Worm (Caenorhabditis elegans) whole organism, L3 larva: ENCODE measurements around the gene F55C12.4.

Experiments used
- ZK546.5 ChIP-seq: sonication (generic microtip); optimal IDR thresholded peaks from 2 replicates; lab custom pipeline; 2017; ENCODE audit warnings: missing biosample characterization, missing genetic modification characterization
- egl-27 ChIP-seq: sonication (generic microtip); optimal IDR thresholded peaks from 4 replicates; lab custom pipeline; 2017; ENCODE audit warnings: missing biosample characterization, missing genetic modification reagents, missing genetic modification characterization
- elt-1 ChIP-seq: fragments of 150-350 bp; optimal IDR thresholded peaks from 2 replicates; lab custom pipeline; 2014; ENCODE audit warnings: missing biosample characterization, missing genetic modification characterization
- elt-2 ChIP-seq: sonication (generic microtip); optimal IDR thresholded peaks from 2 replicates; lab custom pipeline; 2016; ENCODE audit warnings: missing genetic modification reagents, mild to moderate bottlenecking, missing genetic modification characterization, missing compliant biosample characterization
- elt-3 ChIP-seq, 3 experiments: fragments of 150-350 bp in 1 of 3; sonication (generic microtip) in 2 of 3; optimal IDR thresholded peaks; 2 replicates in 2 of 3; 4 replicates in 1 of 3; lab custom pipeline; 2014 to 2017; ENCODE audit warnings: missing biosample characterization in 3 of 3, missing genetic modification characterization in 3 of 3
- fos-1 ChIP-seq: fragments of 150-350 bp; optimal IDR thresholded peaks from 2 replicates; lab custom pipeline; 2014; ENCODE audit warnings: missing biosample characterization, missing genetic modification characterization
- nfya-1 ChIP-seq: sonication (generic microtip); optimal IDR thresholded peaks from 2 replicates; lab custom pipeline; 2017; ENCODE audit warnings: missing genetic modification characterization, mild to moderate bottlenecking, missing compliant biosample characterization, antibody characterized with exemption, moderate library complexity; ENCODE audit not compliant: insufficient read depth
- nhr-11 ChIP-seq: fragments of 150-350 bp; optimal IDR thresholded peaks from 2 replicates; lab custom pipeline; 2014; ENCODE audit warnings: missing biosample characterization, missing genetic modification characterization
- nhr-237 ChIP-seq: fragments of 150-350 bp; optimal IDR thresholded peaks from 2 replicates; lab custom pipeline; 2014; ENCODE audit warnings: missing biosample characterization, missing genetic modification characterization
- nhr-28 ChIP-seq: fragments of 150-350 bp; optimal IDR thresholded peaks from 2 replicates; lab custom pipeline; 2014; ENCODE audit warnings: missing biosample characterization, missing genetic modification characterization
- snpc-4 ChIP-seq: fragments of 150-350 bp; optimal IDR thresholded peaks from 2 replicates; lab custom pipeline; 2014; ENCODE audit warnings: missing biosample characterization, missing genetic modification characterization
- unc-39 ChIP-seq: sonication (generic microtip); optimal IDR thresholded peaks from 4 replicates; lab custom pipeline; 2017; ENCODE audit warnings: missing biosample characterization, missing genetic modification characterization
- zag-1 ChIP-seq: fragments of 150-350 bp; optimal IDR thresholded peaks from 2 replicates; lab custom pipeline; 2014; ENCODE audit warnings: missing biosample characterization, missing genetic modification characterization
- ztf-11 ChIP-seq: fragments of 150-350 bp; optimal IDR thresholded peaks from 2 replicates; lab custom pipeline; 2014; ENCODE audit warnings: missing biosample characterization, missing genetic modification characterization

DNA sequence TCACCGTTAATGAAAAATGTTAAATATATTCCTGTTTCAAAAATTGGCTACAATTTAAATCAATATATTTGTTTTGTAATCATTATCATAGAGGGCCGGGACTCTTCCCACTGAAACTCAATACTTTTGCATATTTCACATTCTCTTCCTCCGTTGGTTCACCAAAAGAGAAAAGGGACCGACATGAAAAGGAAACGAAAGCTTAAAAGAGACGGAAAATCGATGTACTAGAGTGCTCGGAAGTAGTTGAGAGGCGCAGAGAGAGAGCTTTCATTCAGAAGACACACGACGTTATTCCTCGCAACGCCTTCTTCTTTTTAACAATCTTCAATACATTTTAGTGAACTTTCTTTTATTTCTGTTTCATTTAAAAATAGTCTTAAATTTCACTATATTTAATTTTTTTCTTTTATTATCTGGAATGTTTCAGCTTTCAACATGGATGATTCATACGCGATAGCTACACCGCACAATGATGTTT lies 37.9 kb downstream of the F55C12.4 start, which contains the start of gene ehs-1:
- TF ChIP-seq elt-3 (tag; optimal IDR thresholded peaks at IDR 0.05; lab: Kevin White, UChicago) (no peak), fos-1 (tag; lab: Kevin White, UChicago) (no peak), egl-27 (tag; lab: Kevin White, UChicago) (no peak), elt-2 (tag; lab: Kevin White, UChicago) (no peak), snpc-4 (tag; lab: Kevin White, UChicago) (peak; percentile 26), zag-1 (tag; lab: Kevin White, UChicago) (no peak), ZK546.5 (no peak), nhr-11 (tag; lab: Kevin White, UChicago) (no peak), ztf-11 (tag; lab: Kevin White, UChicago) (no peak), unc-39 (no peak), nhr-28 (tag; lab: Kevin White, UChicago) (no peak), nfya-1 (peak; percentile 43), elt-1 (tag; lab: Kevin White, UChicago) (no peak), nhr-237 (tag; lab: Kevin White, UChicago) (no peak)
